Worm (Caenorhabditis elegans) whole organism, L3 larva: ENCODE measurements around the gene F41E6.15.

ENCODE experiments used
- R02D3.7 ChIP-seq: fragments of 150-350 bp; optimal IDR thresholded peaks from 2 replicates; lab custom pipeline; 2014; ENCODE audit warnings: missing biosample characterization, missing genetic modification characterization
- ZK546.5 ChIP-seq: sonication (generic microtip); optimal IDR thresholded peaks from 2 replicates; lab custom pipeline; 2017; ENCODE audit warnings: missing biosample characterization, missing genetic modification characterization
- aly-2 ChIP-seq: fragments of 150-350 bp; optimal IDR thresholded peaks from 2 replicates; lab custom pipeline; 2014; ENCODE audit warnings: missing biosample characterization, missing genetic modification characterization
- ceh-16 ChIP-seq: sonication (generic microtip); optimal IDR thresholded peaks from 2 replicates; lab custom pipeline; 2017; ENCODE audit warnings: missing biosample characterization, missing genetic modification characterization
- ceh-28 ChIP-seq: fragments of 150-350 bp; optimal IDR thresholded peaks from 2 replicates; lab custom pipeline; 2014; ENCODE audit warnings: missing biosample characterization, missing genetic modification reagents, missing genetic modification characterization
- ceh-82 ChIP-seq: fragments of 150-350 bp; optimal IDR thresholded peaks from 2 replicates; lab custom pipeline; 2014; ENCODE audit warnings: missing biosample characterization, missing genetic modification characterization
- ceh-9 ChIP-seq: sonication (generic microtip); optimal IDR thresholded peaks from 2 replicates; lab custom pipeline; 2018; ENCODE audit warnings: missing biosample characterization, missing genetic modification characterization
- daf-12 ChIP-seq: fragments of 150-350 bp; optimal IDR thresholded peaks from 2 replicates; lab custom pipeline; 2014; ENCODE audit warnings: missing biosample characterization, missing genetic modification reagents, missing genetic modification characterization
- egl-27 ChIP-seq: sonication (generic microtip); optimal IDR thresholded peaks from 4 replicates; lab custom pipeline; 2017; ENCODE audit warnings: missing biosample characterization, missing genetic modification reagents, missing genetic modification characterization
- egl-5 ChIP-seq: fragments of 150-350 bp; optimal IDR thresholded peaks from 2 replicates; lab custom pipeline; 2017; ENCODE audit warnings: missing biosample characterization, missing genetic modification reagents, missing genetic modification characterization, inconsistent platforms
- elt-1 ChIP-seq: fragments of 150-350 bp; optimal IDR thresholded peaks from 2 replicates; lab custom pipeline; 2014; ENCODE audit warnings: missing biosample characterization, missing genetic modification characterization
- elt-2 ChIP-seq: sonication (generic microtip); optimal IDR thresholded peaks from 2 replicates; lab custom pipeline; 2016; ENCODE audit warnings: missing genetic modification reagents, mild to moderate bottlenecking, missing genetic modification characterization, missing compliant biosample characterization
- eor-1 ChIP-seq, 2 experiments: fragments of 150-350 bp; optimal IDR thresholded peaks; 2 replicates each; lab custom pipeline; 2014 to 2018; ENCODE audit warnings: missing biosample characterization in 2 of 2, missing genetic modification characterization in 2 of 2
- fkh-10 ChIP-seq: sonication (generic microtip); optimal IDR thresholded peaks from 2 replicates; lab custom pipeline; 2017; ENCODE audit warnings: missing biosample characterization, missing genetic modification reagents, missing genetic modification characterization
- fos-1 ChIP-seq: fragments of 150-350 bp; optimal IDR thresholded peaks from 2 replicates; lab custom pipeline; 2014; ENCODE audit warnings: missing biosample characterization, missing genetic modification characterization
- hmg-11 ChIP-seq: sonication (generic microtip); optimal IDR thresholded peaks from 2 replicates; lab custom pipeline; 2016; ENCODE audit warnings: missing genetic modification characterization, missing compliant biosample characterization
- jun-1 ChIP-seq: fragments of 150-350 bp; optimal IDR thresholded peaks from 2 replicates; lab custom pipeline; 2014; ENCODE audit warnings: missing biosample characterization, missing genetic modification reagents, missing genetic modification characterization
- lin-15B ChIP-seq: fragments of 150-350 bp; optimal IDR thresholded peaks from 2 replicates; lab custom pipeline; 2014; ENCODE audit warnings: missing biosample characterization, missing genetic modification characterization
- lin-39 ChIP-seq: fragments of 150-350 bp; optimal IDR thresholded peaks from 2 replicates; lab custom pipeline; 2018; ENCODE audit warnings: missing biosample characterization, missing genetic modification reagents, missing genetic modification characterization
- lsy-12 ChIP-seq: sonication (generic microtip); optimal IDR thresholded peaks from 2 replicates; lab custom pipeline; 2016; ENCODE audit warnings: mild to moderate bottlenecking, missing genetic modification characterization, missing compliant biosample characterization
- mdl-1 ChIP-seq: fragments of 150-350 bp; optimal IDR thresholded peaks from 2 replicates; lab custom pipeline; 2014; ENCODE audit warnings: missing biosample characterization, missing genetic modification characterization
- mml-1 ChIP-seq: fragments of 150-350 bp; sonication (generic microtip); optimal IDR thresholded peaks from 3 replicates; lab custom pipeline; 2014; ENCODE audit warnings: missing biosample characterization, missing genetic modification characterization
- nfya-1 ChIP-seq: sonication (generic microtip); optimal IDR thresholded peaks from 2 replicates; lab custom pipeline; 2017; ENCODE audit warnings: missing genetic modification characterization, mild to moderate bottlenecking, missing compliant biosample characterization, antibody characterized with exemption, moderate library complexity; ENCODE audit not compliant: insufficient read depth
- nhr-11 ChIP-seq: fragments of 150-350 bp; optimal IDR thresholded peaks from 2 replicates; lab custom pipeline; 2014; ENCODE audit warnings: missing biosample characterization, missing genetic modification characterization
- nhr-12 ChIP-seq: fragments of 150-350 bp; optimal IDR thresholded peaks from 2 replicates; lab custom pipeline; 2014; ENCODE audit warnings: missing biosample characterization, missing genetic modification characterization
- nhr-23 ChIP-seq: fragments of 150-350 bp; optimal IDR thresholded peaks from 2 replicates; lab custom pipeline; 2014; ENCODE audit warnings: missing biosample characterization, missing genetic modification reagents, missing genetic modification characterization
- nhr-237 ChIP-seq: fragments of 150-350 bp; optimal IDR thresholded peaks from 2 replicates; lab custom pipeline; 2014; ENCODE audit warnings: missing biosample characterization, missing genetic modification characterization
- nhr-25 ChIP-seq: sonication (generic microtip); optimal IDR thresholded peaks from 2 replicates; lab custom pipeline; 2017; ENCODE audit warnings: missing biosample characterization, missing genetic modification characterization
- nhr-28 ChIP-seq: fragments of 150-350 bp; optimal IDR thresholded peaks from 2 replicates; lab custom pipeline; 2014; ENCODE audit warnings: missing biosample characterization, missing genetic modification characterization
- nhr-43 ChIP-seq: sonication (generic microtip); optimal IDR thresholded peaks from 2 replicates; lab custom pipeline; 2016; ENCODE audit warnings: mild to moderate bottlenecking, missing genetic modification characterization, missing compliant biosample characterization; ENCODE audit not compliant: poor library complexity, severe bottlenecking
- nhr-76 ChIP-seq: fragments of 150-350 bp; sonication (generic microtip); optimal IDR thresholded peaks from 5 replicates; lab custom pipeline; 2014; ENCODE audit warnings: missing biosample characterization, missing genetic modification characterization
- pha-4 ChIP-seq: fragments of 150-350 bp; optimal IDR thresholded peaks from 2 replicates; lab custom pipeline; 2014; ENCODE audit warnings: missing biosample characterization, missing genetic modification reagents, missing genetic modification characterization
- pqm-1 ChIP-seq: fragments of 150-350 bp; optimal IDR thresholded peaks from 2 replicates; lab custom pipeline; 2017; ENCODE audit warnings: missing biosample characterization, missing genetic modification characterization, inconsistent platforms
- sea-2 ChIP-seq: fragments of 150-350 bp; sonication (generic microtip); optimal IDR thresholded peaks from 4 replicates; lab custom pipeline; 2014; ENCODE audit warnings: missing biosample characterization, missing genetic modification reagents, missing genetic modification characterization
- skn-1 ChIP-seq: fragments of 150-350 bp; optimal IDR thresholded peaks from 2 replicates; lab custom pipeline; 2014; ENCODE audit warnings: missing biosample characterization, missing genetic modification characterization
- snpc-4 ChIP-seq: fragments of 150-350 bp; optimal IDR thresholded peaks from 2 replicates; lab custom pipeline; 2014; ENCODE audit warnings: missing biosample characterization, missing genetic modification characterization
- tbx-2 ChIP-seq: sonication (generic microtip); optimal IDR thresholded peaks from 2 replicates; lab custom pipeline; 2016; ENCODE audit warnings: mild to moderate bottlenecking, missing genetic modification characterization, missing compliant biosample characterization
- unc-39 ChIP-seq: sonication (generic microtip); optimal IDR thresholded peaks from 4 replicates; lab custom pipeline; 2017; ENCODE audit warnings: missing biosample characterization, missing genetic modification characterization
- unc-62 ChIP-seq: fragments of 150-350 bp; sonication (generic microtip); optimal IDR thresholded peaks from 4 replicates; lab custom pipeline; 2014; ENCODE audit warnings: missing biosample characterization, missing genetic modification reagents, missing genetic modification characterization
- ztf-11 ChIP-seq: fragments of 150-350 bp; optimal IDR thresholded peaks from 2 replicates; lab custom pipeline; 2014; ENCODE audit warnings: missing biosample characterization, missing genetic modification characterization

Gene F41E6.15

ce11 chrV:8632788-8633187 lies 30.2 kb upstream of the F41E6.15 start:
- TF ChIP-seq ceh-28 (tag; lab: Kevin White, UChicago) (no peak), elt-1 (tag; lab: Kevin White, UChicago) (no peak), jun-1 (tag; lab: Kevin White, UChicago) (no peak), nhr-43 (no peak)

ce11 chrV:8631277-8631765 lies 28.8 kb upstream of the F41E6.15 start, which contains the start of gene atg-18:
TSS of gene atg-18 (minus strand) at chrV:8631327.
- TF ChIP-seq unc-39 (tag; lab: Kevin White, UChicago) (no peak), nhr-43 (peak; percentile 64), tbx-2 (tag; lab: Kevin White, UChicago) (no peak), hmg-11 (tag; lab: Kevin White, UChicago) (peak; percentile 72), daf-12 (no peak), nhr-28 (tag; lab: Kevin White, UChicago) (no peak), ceh-82 (tag; lab: Kevin White, UChicago) (no peak), egl-5 (tag; lab: Kevin White, UChicago) (peak; percentile 74), elt-2 (tag; lab: Kevin White, UChicago) (peak; percentile 63), ztf-11 (tag; lab: Kevin White, UChicago) (no peak), snpc-4 (tag; lab: Kevin White, UChicago) (peak; percentile 72), pqm-1 (tag; lab: Kevin White, UChicago) (peak; percentile 40), aly-2 (no peak), ceh-28 (tag; lab: Kevin White, UChicago) (peak; percentile 29), R02D3.7 (tag; lab: Kevin White, UChicago) (no peak), ceh-16 (tag; lab: Kevin White, UChicago) (no peak), nfya-1 (tag; lab: Kevin White, UChicago) (peak; percentile 75), nhr-11 (no peak), ZK546.5 (tag; lab: Kevin White, UChicago) (no peak), fos-1 (tag; lab: Kevin White, UChicago) (no peak), nhr-25 (tag; lab: Kevin White, UChicago) (peak; percentile 70), lin-39 (tag; lab: Kevin White, UChicago) (peak; percentile 37), skn-1 (no peak), eor-1 (tag; optimal IDR thresholded peaks at IDR 0.05; lab: Kevin White, UChicago) (no peak), nhr-23 (tag; lab: Kevin White, UChicago) (peak; percentile 75), mdl-1 (tag; lab: Kevin White, UChicago) (no peak), ceh-9 (tag; lab: Kevin White, UChicago) (no peak), unc-62 (GFP tag; lab: Kevin White, UChicago) (no peak), nhr-12 (tag; lab: Kevin White, UChicago) (no peak), lin-15B (tag; lab: Kevin White, UChicago) (peak; percentile 18), lsy-12 (tag; lab: Kevin White, UChicago) (no peak), pha-4 (tag; lab: Kevin White, UChicago) (peak; percentile 91), nhr-237 (no peak), elt-1 (tag; lab: Kevin White, UChicago) (peak; percentile 11), jun-1 (tag; lab: Kevin White, UChicago) (no peak), egl-27 (tag; lab: Kevin White, UChicago) (no peak), nhr-76 (tag; lab: Kevin White, UChicago) (no peak), mml-1 (tag; lab: Kevin White, UChicago) (no peak)

ce11 chrV:8629029-8629428 lies 26.5 kb upstream of the F41E6.15 start, which contains the start of gene F41E6.12:
TSS of gene F41E6.12 (minus strand) at chrV:8629129.
- peak; percentile 20 for TF ChIP-seq nhr-23 (tag; lab: Kevin White, UChicago)
- TF ChIP-seq daf-12, result no peak

ce11 chrV:8627580-8627979 lies 25.0 kb upstream of the F41E6.15 start:
- TF ChIP-seq ceh-9 (tag; lab: Kevin White, UChicago) (no peak), nhr-76 (tag; lab: Kevin White, UChicago) (no peak), egl-5 (tag; lab: Kevin White, UChicago) (no peak), jun-1 (tag; lab: Kevin White, UChicago) (no peak), nhr-11 (no peak), sea-2 (GFP tag; lab: Kevin White, UChicago) (no peak), fkh-10 (no peak), fos-1 (tag; lab: Kevin White, UChicago) (no peak)
